Fruit fly (Drosophila melanogaster) whole organism, embryonic: ENCODE measurements around the gene PGAP2.
A peak's percentile ranks its signal among the peaks of the same experiment; 100 is the strongest.

ENCODE experiments used
- B-H1 ChIP-seq: fragments of 200-800 bp; sonication (Bioruptor generic); IDR thresholded peaks from 3 replicates; pipeline ENCODE4 v1.3.6; 2022; ENCODE audit warnings: missing biosample characterization, missing genetic modification characterization
- CG10462 ChIP-seq: fragments of 200-800 bp; sonication (Bioruptor generic); optimal IDR thresholded peaks from 2 replicates; lab custom pipeline; 2016; ENCODE audit warnings: missing biosample characterization, missing genetic modification characterization
- CG11085 ChIP-seq: fragments of 200-800 bp; sonication (Bioruptor generic); IDR thresholded peaks from 2 replicates; pipeline ENCODE4 v1.3.6; 2022; ENCODE audit warnings: missing biosample characterization, missing genetic modification characterization
- CG11247 ChIP-seq: fragments of 200-800 bp; sonication (Bioruptor generic); IDR thresholded peaks from 2 replicates; pipeline ENCODE4 v1.3.6; 2022; ENCODE audit warnings: missing biosample characterization, missing genetic modification characterization
- CG12219 ChIP-seq: fragments of 200-800 bp; sonication (Bioruptor generic); optimal IDR thresholded peaks from 3 replicates; lab custom pipeline; 2018; ENCODE audit warnings: missing biosample characterization, mild to moderate bottlenecking, missing genetic modification characterization
- CG15514 ChIP-seq: fragments of 200-800 bp; sonication (Bioruptor generic); optimal IDR thresholded peaks from 3 replicates; lab custom pipeline; 2017; ENCODE audit warnings: missing biosample characterization, missing genetic modification characterization, mild to moderate bottlenecking, moderate library complexity, missing genetic modification reagents
- CG15696 ChIP-seq: fragments of 200-800 bp; sonication (Bioruptor generic); optimal IDR thresholded peaks from 2 replicates; lab custom pipeline; 2019; ENCODE audit warnings: missing biosample characterization, mild to moderate bottlenecking, missing genetic modification characterization, moderate library complexity
- CG17568 ChIP-seq: fragments of 200-800 bp; sonication (Bioruptor generic); optimal IDR thresholded peaks from 2 replicates; lab custom pipeline; 2018; ENCODE audit warnings: missing biosample characterization, mild to moderate bottlenecking, missing genetic modification characterization, moderate library complexity
- CG2202 ChIP-seq: fragments of 200-800 bp; sonication (Bioruptor generic); optimal IDR thresholded peaks from 2 replicates; lab custom pipeline; 2018; ENCODE audit warnings: missing biosample characterization, mild to moderate bottlenecking, missing genetic modification characterization
- CG31388 ChIP-seq: fragments of 200-800 bp; sonication (Bioruptor generic); optimal IDR thresholded peaks from 2 replicates; lab custom pipeline; 2016; ENCODE audit warnings: missing biosample characterization, missing genetic modification characterization
- CG33213 ChIP-seq: fragments of 200-800 bp; sonication (Bioruptor generic); optimal IDR thresholded peaks from 3 replicates; lab custom pipeline; 2016; ENCODE audit warnings: missing biosample characterization, missing genetic modification characterization
- CG4854 ChIP-seq: fragments of 200-800 bp; sonication (Bioruptor generic); optimal IDR thresholded peaks from 2 replicates; lab custom pipeline; 2016; ENCODE audit warnings: missing biosample characterization, missing genetic modification characterization, inconsistent platforms
- CG7357 ChIP-seq: fragments of 200-800 bp; sonication (Bioruptor generic); IDR thresholded peaks from 3 replicates; pipeline ENCODE4 v1.3.6; 2022; ENCODE audit warnings: missing biosample characterization, missing genetic modification characterization
- CG8089 ChIP-seq: fragments of 200-800 bp; sonication (Bioruptor generic); optimal IDR thresholded peaks from 3 replicates; lab custom pipeline; 2016; ENCODE audit warnings: missing biosample characterization, missing genetic modification characterization
- CG8924 ChIP-seq: fragments of 200-800 bp; optimal IDR thresholded peaks from 3 replicates; lab custom pipeline; 2019; ENCODE audit warnings: missing biosample characterization, mild to moderate bottlenecking, missing genetic modification characterization, moderate library complexity
- CG9817 ChIP-seq: fragments of 200-800 bp; sonication (Bioruptor generic); optimal IDR thresholded peaks from 2 replicates; lab custom pipeline; 2018; ENCODE audit warnings: missing biosample characterization, mild to moderate bottlenecking, missing genetic modification characterization, moderate library complexity
- CHES-1-like ChIP-seq: fragments of 200-800 bp; sonication (Bioruptor generic); optimal IDR thresholded peaks from 2 replicates; lab custom pipeline; 2016; ENCODE audit warnings: missing biosample characterization, missing genetic modification characterization
- Camta ChIP-seq: fragments of 200-800 bp; sonication (Bioruptor generic); optimal IDR thresholded peaks from 2 replicates; lab custom pipeline; 2016; ENCODE audit warnings: missing biosample characterization, missing genetic modification characterization
- CkIIα-i1 ChIP-seq: fragments of 200-800 bp; sonication (Bioruptor generic); IDR thresholded peaks from 2 replicates; pipeline ENCODE4 v1.3.6; 2022; ENCODE audit warnings: missing biosample characterization, missing genetic modification characterization
- D19A ChIP-seq: fragments of 200-800 bp; optimal IDR thresholded peaks from 3 replicates; lab custom pipeline; 2019; ENCODE audit warnings: missing biosample characterization, mild to moderate bottlenecking, missing genetic modification characterization, moderate library complexity
- D19B ChIP-seq: fragments of 200-800 bp; sonication (Bioruptor generic); optimal IDR thresholded peaks from 2 replicates; lab custom pipeline; 2017; ENCODE audit warnings: missing biosample characterization, mild to moderate bottlenecking, missing genetic modification characterization
- Dp ChIP-seq: fragments of 200-800 bp; sonication (Bioruptor generic); optimal IDR thresholded peaks from 2 replicates; lab custom pipeline; 2018; ENCODE audit warnings: missing biosample characterization, mild to moderate bottlenecking, missing genetic modification characterization, moderate library complexity
- Dref ChIP-seq: fragments of 200-800 bp; sonication (Bioruptor generic); IDR thresholded peaks from 2 replicates; pipeline ENCODE4 v1.3.6; 2022; ENCODE audit warnings: missing biosample characterization, missing genetic modification characterization
- Fer3 ChIP-seq: fragments of 200-800 bp; sonication (Bioruptor generic); optimal IDR thresholded peaks from 2 replicates; lab custom pipeline; 2018; ENCODE audit warnings: missing biosample characterization, mild to moderate bottlenecking, missing genetic modification characterization, moderate library complexity
- GATAe ChIP-seq: fragments of 200-800 bp; sonication (Bioruptor generic); conservative IDR thresholded peaks from 2 replicates; pipeline ENCODE4 v1.3.6; 2022; ENCODE audit warnings: missing biosample characterization, missing genetic modification characterization
- HLHmδ ChIP-seq: fragments of 200-800 bp; sonication (Bioruptor generic); optimal IDR thresholded peaks from 2 replicates; lab custom pipeline; 2018; ENCODE audit warnings: missing biosample characterization, mild to moderate bottlenecking, missing genetic modification characterization, moderate library complexity
- Hr51 ChIP-seq, 2 experiments: fragments of 200-800 bp; sonication (Bioruptor generic); optimal IDR thresholded peaks; 2 replicates in 1 of 2; 3 replicates in 1 of 2; lab custom pipeline; 2016 to 2018; ENCODE audit warnings: missing biosample characterization in 2 of 2, missing genetic modification characterization in 2 of 2, mild to moderate bottlenecking in 1 of 2, moderate library complexity in 1 of 2
- Myb ChIP-seq: fragments of 200-800 bp; sonication (Bioruptor generic); optimal IDR thresholded peaks from 2 replicates; lab custom pipeline; 2016; ENCODE audit warnings: missing biosample characterization, missing genetic modification characterization
- Sox100B ChIP-seq: fragments of 200-800 bp; sonication (Bioruptor generic); optimal IDR thresholded peaks from 3 replicates; lab custom pipeline; 2018; ENCODE audit warnings: missing biosample characterization, mild to moderate bottlenecking, missing genetic modification characterization
- chm ChIP-seq: fragments of 200-800 bp; sonication (Bioruptor generic); IDR thresholded peaks from 2 replicates; pipeline ENCODE4 v1.3.6; 2022; ENCODE audit warnings: missing biosample characterization, missing genetic modification characterization
- corto ChIP-seq: fragments of 200-800 bp; sonication (Bioruptor generic); optimal IDR thresholded peaks from 2 replicates; lab custom pipeline; 2016; ENCODE audit warnings: missing biosample characterization, mild to moderate bottlenecking, missing genetic modification characterization, moderate library complexity
- dmrt11E ChIP-seq: fragments of 200-800 bp; sonication (Bioruptor generic); optimal IDR thresholded peaks from 3 replicates; lab custom pipeline; 2018; ENCODE audit warnings: missing biosample characterization, mild to moderate bottlenecking, missing genetic modification characterization, moderate library complexity
- dpn ChIP-seq, 2 experiments: fragments of 200-800 bp; sonication (Bioruptor generic); optimal IDR thresholded peaks; 3 replicates each; lab custom pipeline; 2016; ENCODE audit warnings: missing biosample characterization in 2 of 2, missing genetic modification characterization in 2 of 2
- dysf ChIP-seq: fragments of 200-800 bp; sonication (Bioruptor generic); IDR thresholded peaks from 3 replicates; pipeline ENCODE4 v1.3.6; 2022; ENCODE audit warnings: missing biosample characterization, missing genetic modification characterization
- en ChIP-seq: fragments of 200-800 bp; sonication (Bioruptor generic); optimal IDR thresholded peaks from 2 replicates; lab custom pipeline; 2016; ENCODE audit warnings: missing biosample characterization, missing genetic modification characterization
- hb ChIP-seq: fragments of 200-800 bp; sonication (Bioruptor generic); IDR thresholded peaks from 3 replicates; pipeline ENCODE4 v1.3.6; 2022; ENCODE audit warnings: missing biosample characterization, missing genetic modification characterization; ENCODE audit not compliant: partially characterized antibody
- hth ChIP-seq: fragments of >200 bp; optimal IDR thresholded peaks from 2 replicates; lab custom pipeline; 2017; ENCODE audit warnings: inconsistent platforms
- jing ChIP-seq: fragments of 200-800 bp; sonication (Bioruptor generic); optimal IDR thresholded peaks from 2 replicates; lab custom pipeline; 2018; ENCODE audit warnings: missing biosample characterization, mild to moderate bottlenecking, missing genetic modification characterization
- pzg ChIP-seq: fragments of 200-800 bp; sonication (Bioruptor generic); optimal IDR thresholded peaks from 3 replicates; lab custom pipeline; 2018; ENCODE audit warnings: missing biosample characterization, mild to moderate bottlenecking, missing genetic modification characterization, moderate library complexity
- sc ChIP-seq, 3 experiments: fragments of >200 bp in 2 of 3; fragments of 200-800 bp in 1 of 3; sonication (Bioruptor generic) in 1 of 3; optimal IDR thresholded peaks; 2 replicates in 2 of 3; 3 replicates in 1 of 3; lab custom pipeline; 2017; ENCODE audit warnings: mild to moderate bottlenecking in 1 of 3, missing biosample characterization in 1 of 3, missing genetic modification characterization in 1 of 3, missing genetic modification reagents in 1 of 3
- scrt ChIP-seq: fragments of 200-800 bp; sonication (Bioruptor generic); optimal IDR thresholded peaks from 2 replicates; lab custom pipeline; 2018; ENCODE audit warnings: missing biosample characterization, mild to moderate bottlenecking, missing genetic modification characterization, moderate library complexity
- tna ChIP-seq: fragments of 200-800 bp; sonication (Bioruptor generic); IDR thresholded peaks from 2 replicates; pipeline ENCODE4 v1.3.6; 2022; ENCODE audit warnings: missing biosample characterization, missing genetic modification characterization; ENCODE audit not compliant: partially characterized antibody
- toy ChIP-seq: fragments of 200-800 bp; sonication (Bioruptor generic); IDR thresholded peaks from 2 replicates; pipeline ENCODE4 v1.3.6; 2022; ENCODE audit warnings: missing biosample characterization, missing genetic modification characterization
- trem ChIP-seq: fragments of 200-800 bp; optimal IDR thresholded peaks from 3 replicates; lab custom pipeline; 2019; ENCODE audit warnings: missing biosample characterization, mild to moderate bottlenecking, missing genetic modification characterization, moderate library complexity
- twi ChIP-seq: fragments of 200-800 bp; optimal IDR thresholded peaks from 2 replicates; lab custom pipeline; 2019; ENCODE audit warnings: missing biosample characterization, mild to moderate bottlenecking, missing genetic modification characterization, moderate library complexity
- usp ChIP-seq: fragments of >200 bp; optimal IDR thresholded peaks from 2 replicates; lab custom pipeline; 2017; ENCODE audit warnings: missing biosample characterization, missing genetic modification characterization
- wdn ChIP-seq: fragments of 200-800 bp; sonication (Bioruptor generic); IDR thresholded peaks from 2 replicates; pipeline ENCODE4 v1.3.6; 2022; ENCODE audit warnings: missing biosample characterization, missing genetic modification characterization
- zen ChIP-seq: fragments of 200-800 bp; sonication (Bioruptor generic); optimal IDR thresholded peaks from 3 replicates; lab custom pipeline; 2018; ENCODE audit warnings: missing biosample characterization, mild to moderate bottlenecking, missing genetic modification characterization, moderate library complexity
- zen2 ChIP-seq: fragments of 200-800 bp; sonication (Bioruptor generic); IDR thresholded peaks from 3 replicates; pipeline ENCODE4 v1.3.6; 2022; ENCODE audit warnings: missing biosample characterization, missing genetic modification characterization; ENCODE audit not compliant: partially characterized antibody
- zf30C ChIP-seq: fragments of 200-800 bp; sonication (Bioruptor generic); optimal IDR thresholded peaks from 3 replicates; lab custom pipeline; 2018; ENCODE audit warnings: missing biosample characterization, mild to moderate bottlenecking, missing genetic modification characterization

Gene PGAP2

DNA sequence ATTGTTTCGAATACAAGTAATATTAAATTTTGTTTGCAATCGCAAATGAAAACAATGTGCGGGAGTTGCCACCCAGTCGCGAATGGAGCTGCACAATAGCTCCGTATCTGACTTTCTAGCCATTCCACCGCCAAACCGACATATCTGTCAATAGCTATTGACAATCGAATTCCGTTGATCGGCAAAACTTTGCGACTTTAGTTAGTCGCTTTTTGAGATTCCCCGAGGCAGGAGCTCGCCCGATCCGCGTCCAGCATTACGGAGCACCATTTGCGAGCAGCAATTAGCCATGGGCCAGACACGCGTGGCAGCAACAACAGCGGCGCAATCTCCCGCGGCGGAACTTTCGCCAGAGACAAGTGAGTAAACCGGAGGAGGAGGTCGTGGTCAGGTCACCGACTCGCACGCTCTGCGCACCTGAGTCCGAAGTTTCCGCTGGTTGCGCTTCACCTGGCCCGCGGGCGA is 33.4 kb upstream of the PGAP2 start, which contains the start of the genes CG4291 and kraken (continued):
- TF ChIP-seq Dp, result peak; percentile 33
- peak; percentile 75 for TF ChIP-seq CG33213 (GFP tag; lab: Kevin White, UChicago)
- peak; percentile 55 for TF ChIP-seq HLHmδ (GFP tag; lab: Kevin White, UChicago)
- peak; percentile 61 for TF ChIP-seq Myb (GFP tag; lab: Kevin White, UChicago)
- no peak for TF ChIP-seq CG10462 (GFP tag; lab: Kevin White, UChicago)
- TF ChIP-seq CG12219 (GFP tag; lab: Kevin White, UChicago), result no peak
- no peak for TF ChIP-seq hth (lab: Kevin White, UChicago)
- peak; percentile 65 for TF ChIP-seq CG8924
- TF ChIP-seq CG11085 (GFP tag; lab: Robert Waterston, UW), result peak; percentile 31; the same call in 1 of the 2 replicates
- peak; percentile 10 to 12 for TF ChIP-seq Hr51 (GFP tag; optimal IDR thresholded peaks at IDR 0.05; lab: Kevin White, UChicago)
- TF ChIP-seq zen (tag; lab: Kevin White, UChicago), result peak; percentile 24
- no peak; the same call in 2 of the 3 replicates for TF ChIP-seq B-H1 (GFP tag; lab: Robert Waterston, UW)
- TF ChIP-seq twi (tag; lab: Kevin White, UChicago), result peak; percentile 34
- no peak for TF ChIP-seq tna
- peak; percentile 67 for TF ChIP-seq wdn
- no peak for TF ChIP-seq CG17568 (GFP tag; lab: Kevin White, UChicago)
- no peak for TF ChIP-seq zen2
- TF ChIP-seq CG31388, result no peak
- TF ChIP-seq Camta (GFP tag; lab: Kevin White, UChicago), result peak; percentile 6
- no peak for TF ChIP-seq D19B (GFP tag; lab: Kevin White, UChicago)
- no peak for TF ChIP-seq D19A (tag; lab: Kevin White, UChicago)
- TF ChIP-seq CG9817 (tag; lab: Kevin White, UChicago), result peak; percentile 60
- TF ChIP-seq hb (GFP tag; lab: Robert Waterston, UW), result no peak
- no peak for TF ChIP-seq GATAe (GFP tag; lab: Robert Waterston, UW)
- TF ChIP-seq trem (tag; lab: Kevin White, UChicago), result peak; percentile 64
- peak; percentile 51 for TF ChIP-seq CG8089
- TF ChIP-seq Sox100B (GFP tag; lab: Kevin White, UChicago), result no peak
- peak; percentile 0 for TF ChIP-seq en (GFP tag; lab: Kevin White, UChicago)
- TF ChIP-seq dpn (GFP tag; optimal IDR thresholded peaks at IDR 0.05; lab: Kevin White, UChicago), result peak; percentile 72 to 74
- TF ChIP-seq CkIIα-i1 (GFP tag; lab: Robert Waterston, UW), result no peak
- no peak for TF ChIP-seq jing (GFP tag; lab: Kevin White, UChicago)
- no peak for TF ChIP-seq usp
- no peak for TF ChIP-seq toy (GFP tag; lab: Robert Waterston, UW)
- TF ChIP-seq Fer3 (tag; lab: Kevin White, UChicago), result peak; percentile 43
- TF ChIP-seq chm (GFP tag; lab: Robert Waterston, UW), result peak; percentile 67
- no peak for TF ChIP-seq CG7357
- TF ChIP-seq Dref (GFP tag; lab: Robert Waterston, UW), result peak; percentile 73
- TF ChIP-seq CG4854 (GFP tag; lab: Kevin White, UChicago), result no peak
- peak; percentile 60; the same call in 2 of the 3 replicates for TF ChIP-seq dysf (GFP tag; lab: Robert Waterston, UW)
- TF ChIP-seq corto (GFP tag; lab: Kevin White, UChicago), result no peak
- peak; percentile 88 for TF ChIP-seq CG15514 (GFP tag; lab: Kevin White, UChicago)
- no peak for TF ChIP-seq sc (optimal IDR thresholded peaks at IDR 0.05; lab: Kevin White, UChicago)
- TF ChIP-seq sc (GFP tag; optimal IDR thresholded peaks at IDR 0.05; lab: Kevin White, UChicago), result no peak
- peak; percentile 90 for TF ChIP-seq pzg
- TF ChIP-seq zf30C (GFP tag; lab: Kevin White, UChicago), result no peak
- TF ChIP-seq CG11247, result peak; percentile 78
- peak; percentile 6 for TF ChIP-seq dmrt11E (tag; lab: Kevin White, UChicago)
- TF ChIP-seq scrt (GFP tag; lab: Kevin White, UChicago), result no peak
- peak; percentile 47 for TF ChIP-seq CG15696 (tag; lab: Kevin White, UChicago)
- TF ChIP-seq CG2202 (tag; lab: Kevin White, UChicago), result no peak
- peak; percentile 78 for TF ChIP-seq CHES-1-like (GFP tag; lab: Kevin White, UChicago)
